Fruit fly (Drosophila melanogaster): ENCODE data around the gene CG43098.

DNA sequence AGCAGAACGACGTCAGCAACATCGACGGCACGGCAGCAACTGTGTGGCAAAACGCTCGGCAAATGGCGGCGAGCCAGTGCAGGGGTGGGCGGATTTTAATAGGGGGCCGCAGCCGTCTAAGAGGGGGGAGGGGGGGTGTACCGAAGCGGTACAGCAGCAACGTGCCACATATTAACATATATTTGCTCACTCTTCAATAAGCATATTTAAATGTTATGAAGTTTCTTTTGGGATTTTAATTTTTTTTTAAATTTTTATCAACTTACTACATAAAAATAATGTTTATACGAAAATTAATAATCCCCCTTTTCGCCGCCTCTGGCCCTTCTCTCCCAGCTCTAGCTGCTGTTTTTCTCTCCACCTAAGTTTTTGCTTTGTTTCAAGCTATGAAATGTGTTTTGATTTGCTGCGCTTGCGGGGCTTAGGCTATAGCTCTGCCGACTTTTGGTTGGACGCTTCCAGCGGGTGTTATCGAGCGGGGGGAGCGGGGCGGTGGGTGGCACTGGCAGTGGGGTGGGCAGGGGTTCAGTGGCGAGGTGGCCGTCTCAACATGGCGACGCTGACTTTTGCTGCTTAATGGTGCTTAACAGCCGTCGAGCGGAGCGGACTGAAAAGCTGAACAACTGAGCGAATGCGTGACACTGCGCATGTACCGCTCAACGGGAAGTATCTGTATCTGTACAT, 26.2 kb upstream of the CG43098 start:
- TF ChIP-seq Hr96 (GFP tag; optimal IDR thresholded peaks at IDR 0.05) (no peak), Clk (GFP tag; optimal IDR thresholded peaks at IDR 0.05) (no peak)

Data from whole organism, adult.